Worm (Caenorhabditis elegans): Measurements from ENCODE around the gene xrn-1.

xrn-1 gene

DNA sequence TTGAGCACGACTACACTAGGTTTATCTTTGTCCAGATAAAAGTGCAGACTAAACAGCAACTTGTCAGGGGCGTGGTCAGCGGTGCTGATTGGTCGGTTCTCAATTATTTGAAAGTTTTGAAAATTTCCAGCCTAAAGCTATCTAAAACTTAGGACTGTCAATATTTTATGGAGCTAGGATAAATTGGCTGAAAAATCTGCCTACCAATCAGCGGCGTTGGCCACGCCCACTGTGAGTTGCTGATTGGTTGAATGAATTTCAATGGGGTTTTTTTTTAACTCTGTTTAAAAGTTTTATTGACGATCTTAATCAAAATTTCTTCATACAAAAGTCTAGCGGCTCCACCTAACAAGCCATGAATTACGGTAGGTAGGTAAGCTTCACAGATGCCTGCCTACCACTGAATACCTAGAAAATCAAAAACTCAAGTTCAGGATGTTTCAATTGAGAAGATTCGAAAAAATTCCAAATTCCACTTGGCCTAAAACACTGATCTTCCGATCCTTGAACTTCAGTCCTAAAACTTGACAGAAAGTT, 22.7 kb upstream of the xrn-1 start:
- peak; percentile 50 for TF ChIP-seq aha-1 (tag)
- no peak for TF ChIP-seq nhr-237 (tag; optimal IDR thresholded peaks at IDR 0.05)
- no peak for TF ChIP-seq lin-39 (tag; optimal IDR thresholded peaks at IDR 0.05)
- TF ChIP-seq nhr-48 (tag; optimal IDR thresholded peaks at IDR 0.05): no peak
- no peak for TF ChIP-seq lin-15B (tag; optimal IDR thresholded peaks at IDR 0.05)
- no peak for TF ChIP-seq egl-27 (tag; optimal IDR thresholded peaks at IDR 0.05)
- no peak for TF ChIP-seq ZK337.2 (GFP tag; IDR thresholded peaks at IDR 0.05)

DNA sequence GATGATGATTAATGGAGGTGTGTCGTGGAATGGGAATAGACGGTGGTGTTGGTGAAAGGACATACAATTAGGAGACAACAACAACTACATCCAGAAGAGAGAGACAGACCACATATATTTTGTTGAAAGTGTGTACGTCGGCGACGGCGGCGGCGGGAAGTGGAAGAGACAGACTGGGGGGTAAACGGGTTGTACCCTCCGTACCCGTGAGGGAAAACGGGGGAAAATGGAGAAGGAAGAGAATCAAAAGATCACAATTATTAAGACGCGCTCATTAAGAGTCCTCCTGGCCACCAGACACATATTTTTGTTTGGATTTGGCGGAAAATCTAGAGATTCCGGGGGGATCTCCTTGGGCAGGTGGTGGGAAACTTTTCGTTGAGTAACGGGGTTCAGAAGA, 22.2 kb upstream of the xrn-1 start:
- TF ChIP-seq Y48G9A.11 (GFP tag; IDR thresholded peaks at IDR 0.05): no peak
- TF ChIP-seq hif-1 (tag; optimal IDR thresholded peaks at IDR 0.05): no peak
- no peak for TF ChIP-seq Y5F2A.4 (GFP tag; optimal IDR thresholded peaks at IDR 0.05)
- no peak for TF ChIP-seq mep-1 (tag; optimal IDR thresholded peaks at IDR 0.05)
- no peak for TF ChIP-seq ceh-44 (GFP tag; IDR thresholded peaks at IDR 0.05)
- peak; percentile 63; the same call in 1 of the 2 replicates for TF ChIP-seq D1046.2 (GFP tag; IDR thresholded peaks at IDR 0.05)
- TF ChIP-seq nhr-28 (tag; optimal IDR thresholded peaks at IDR 0.05): peak; percentile 22
- no peak for TF ChIP-seq tra-1 (GFP tag; IDR thresholded peaks at IDR 0.05)
- TF ChIP-seq T26A8.4 (GFP tag; IDR thresholded peaks at IDR 0.05): no peak
- TF ChIP-seq nhr-6 (tag; optimal IDR thresholded peaks at IDR 0.05): no peak
- no peak for TF ChIP-seq spr-3 (GFP tag; optimal IDR thresholded peaks at IDR 0.05)
- TF ChIP-seq nhr-10 (tag; optimal IDR thresholded peaks at IDR 0.05): no peak
- TF ChIP-seq nhr-42 (GFP tag; IDR thresholded peaks at IDR 0.05): 0 out of 2 replicates have a peak, but pooled peaks have one; percentile 21
- TF ChIP-seq nhr-41 (GFP tag; IDR thresholded peaks at IDR 0.05): no peak
- peak in 1 of 2 experiments; percentile 28 for TF ChIP-seq daf-16 (GFP tag; optimal IDR thresholded peaks at IDR 0.05)
- TF ChIP-seq daf-16 (tag; optimal IDR thresholded peaks at IDR 0.05): no peak
- no peak for TF ChIP-seq pqm-1 (tag; optimal IDR thresholded peaks at IDR 0.05)

DNA sequence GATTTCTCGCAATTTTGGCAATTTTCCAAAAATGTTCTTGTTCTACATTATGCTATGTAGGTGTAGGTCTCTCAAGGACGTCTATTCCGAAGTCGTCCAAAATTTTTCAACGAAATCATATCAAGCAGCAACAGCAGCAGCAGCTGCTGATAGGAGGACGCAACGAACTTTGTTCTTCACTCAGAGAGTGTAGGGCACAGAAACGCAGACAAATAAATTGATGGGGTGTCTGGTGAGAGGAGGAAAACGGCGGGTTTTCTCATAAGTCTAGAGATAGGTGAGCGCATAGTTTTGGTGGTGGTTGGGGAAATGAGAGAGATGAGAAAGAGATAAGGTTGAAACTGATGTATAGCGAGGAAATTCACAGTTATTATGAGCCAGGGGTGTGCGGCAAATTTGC, 19.6 kb upstream of the xrn-1 start:
- TF ChIP-seq fkh-10 (GFP tag; optimal IDR thresholded peaks at IDR 0.05): no peak
- TF ChIP-seq egl-43 (GFP tag; IDR thresholded peaks at IDR 0.05): no peak
- no peak for TF ChIP-seq nhr-41 (GFP tag; IDR thresholded peaks at IDR 0.05)
- no peak for TF ChIP-seq F44E2.7 (GFP tag; IDR thresholded peaks at IDR 0.05)
- no peak for TF ChIP-seq ceh-20 (GFP tag; IDR thresholded peaks at IDR 0.05)
- TF ChIP-seq unc-130 (GFP tag; optimal IDR thresholded peaks at IDR 0.05): no peak
- TF ChIP-seq ceh-44 (GFP tag; IDR thresholded peaks at IDR 0.05): no peak
- no peak for TF ChIP-seq lin-15B (tag; optimal IDR thresholded peaks at IDR 0.05)
- TF ChIP-seq duxl-1 (tag; optimal IDR thresholded peaks at IDR 0.05; ENCODE audit: poor library complexity): no peak
- no peak for TF ChIP-seq daf-19 (GFP tag; conservative IDR thresholded peaks at IDR 0.05)
- TF ChIP-seq jun-1 (tag; optimal IDR thresholded peaks at IDR 0.05): no peak
- peak in 1 of 2 experiments; percentile 60 for TF ChIP-seq lsy-2 (tag; optimal IDR thresholded peaks at IDR 0.05)
- TF ChIP-seq vab-7 (GFP tag; IDR thresholded peaks at IDR 0.05): no peak
- TF ChIP-seq attf-4 (tag; optimal IDR thresholded peaks at IDR 0.05): no peak
- TF ChIP-seq hlh-11 (tag; optimal IDR thresholded peaks at IDR 0.05): peak; percentile 91
- no peak for TF ChIP-seq lin-29 (GFP tag; IDR thresholded peaks at IDR 0.05)
- no peak for TF ChIP-seq ZK337.2 (GFP tag; IDR thresholded peaks at IDR 0.05)
- TF ChIP-seq zfp-2 (tag; optimal IDR thresholded peaks at IDR 0.05): no peak
- peak; percentile 83 for TF ChIP-seq mxl-3 (GFP tag; optimal IDR thresholded peaks at IDR 0.05)
- TF ChIP-seq ceh-32 (tag; optimal IDR thresholded peaks at IDR 0.05; ENCODE audit: poor library complexity): no peak
- peak; percentile 66 for TF ChIP-seq dve-1 (tag; optimal IDR thresholded peaks at IDR 0.05; ENCODE audit: insufficient read depth)
- TF ChIP-seq daf-16 (GFP tag; optimal IDR thresholded peaks at IDR 0.05): no peak
- TF ChIP-seq daf-16 (tag; optimal IDR thresholded peaks at IDR 0.05): peak; percentile 48
- TF ChIP-seq ceh-82 (tag; optimal IDR thresholded peaks at IDR 0.05): no peak
- TF ChIP-seq cey-2 (tag; optimal IDR thresholded peaks at IDR 0.05; ENCODE audit: borderline replicate concordance, insufficient read depth): no peak
- peak; percentile 67 for TF ChIP-seq hlh-30 (tag; optimal IDR thresholded peaks at IDR 0.05; ENCODE audit: insufficient read depth)
- no peak for TF ChIP-seq nhr-10 (tag; optimal IDR thresholded peaks at IDR 0.05)
- no peak for TF ChIP-seq ces-1 (GFP tag; optimal IDR thresholded peaks at IDR 0.05)
- no peak for TF ChIP-seq nhr-237 (tag; optimal IDR thresholded peaks at IDR 0.05)
- peak; percentile 12 for TF ChIP-seq mep-1 (tag; optimal IDR thresholded peaks at IDR 0.05)
- TF ChIP-seq aly-2 (tag; optimal IDR thresholded peaks at IDR 0.05): no peak
- TF ChIP-seq F37D6.2 (tag; optimal IDR thresholded peaks at IDR 0.05): no peak
- TF ChIP-seq nhr-111 (GFP tag; optimal IDR thresholded peaks at IDR 0.05): no peak

Measured in whole organism, L4 larva.